Worm (Caenorhabditis elegans): ENCODE results near the gene str-138.

- TF ChIP-seq mcd-1 (GFP tag; IDR thresholded peaks at IDR 0.05) = no peak
- TF ChIP-seq unc-130 (GFP tag; optimal IDR thresholded peaks at IDR 0.05) = no peak
- no peak for TF ChIP-seq mes-4 (tag; optimal IDR thresholded peaks at IDR 0.05)
These were observed 11.8 kb upstream of the str-138 start, which contains the start of gene ZC513.3 for ce11 chrV:8046706-8047105.

Data from whole organism, young adult.